Fruit fly (Drosophila melanogaster) whole organism, embryonic: ENCODE data around the gene CG10809.

Experiments
- ATbp ChIP-seq: fragments of 200-800 bp; sonication (Bioruptor generic); optimal IDR thresholded peaks from 2 replicates; lab custom pipeline; 2017; ENCODE audit warnings: missing biosample characterization, mild to moderate bottlenecking, missing genetic modification characterization, missing genetic modification reagents
- Atf6 ChIP-seq: fragments of 200-800 bp; sonication (Bioruptor generic); IDR thresholded peaks from 2 replicates; pipeline ENCODE4 v1.3.6; 2022; ENCODE audit warnings: missing biosample characterization, missing genetic modification characterization
- CG1024 ChIP-seq: fragments of 200-800 bp; sonication (Bioruptor generic); IDR thresholded peaks from 2 replicates; pipeline ENCODE4 v1.3.6; 2022; ENCODE audit warnings: missing biosample characterization, missing genetic modification characterization
- CG10267 ChIP-seq: fragments of 200-800 bp; sonication (Bioruptor generic); optimal IDR thresholded peaks from 2 replicates; lab custom pipeline; 2018; ENCODE audit warnings: missing biosample characterization, mild to moderate bottlenecking, missing genetic modification characterization, moderate library complexity
- CG10543 ChIP-seq: fragments of 200-800 bp; sonication (Bioruptor generic); optimal IDR thresholded peaks from 3 replicates; lab custom pipeline; 2017; ENCODE audit warnings: missing biosample characterization, mild to moderate bottlenecking, missing genetic modification characterization, moderate library complexity
- CG1602 ChIP-seq: fragments of 200-800 bp; sonication (Bioruptor generic); optimal IDR thresholded peaks from 3 replicates; lab custom pipeline; 2016; ENCODE audit warnings: missing biosample characterization, missing genetic modification characterization
- CG16815 ChIP-seq: fragments of 200-800 bp; sonication (Bioruptor generic); optimal IDR thresholded peaks from 3 replicates; lab custom pipeline; 2017; ENCODE audit warnings: missing biosample characterization, mild to moderate bottlenecking, missing genetic modification characterization
- CG1792 ChIP-seq: fragments of 200-800 bp; sonication (Bioruptor generic); optimal IDR thresholded peaks from 2 replicates; lab custom pipeline; 2016; ENCODE audit warnings: missing biosample characterization, missing genetic modification characterization
- CG2120 ChIP-seq: fragments of 200-800 bp; sonication (Bioruptor generic); optimal IDR thresholded peaks from 3 replicates; lab custom pipeline; 2016; ENCODE audit warnings: missing biosample characterization, missing genetic modification characterization
- CG4328 ChIP-seq: fragments of 200-800 bp; sonication (Bioruptor generic); optimal IDR thresholded peaks from 3 replicates; lab custom pipeline; 2017; ENCODE audit warnings: missing biosample characterization, missing genetic modification reagents, missing genetic modification characterization
- CG4404 ChIP-seq: fragments of 200-800 bp; sonication (Bioruptor generic); IDR thresholded peaks from 2 replicates; pipeline ENCODE4 v1.3.6; 2022; ENCODE audit warnings: missing biosample characterization, missing genetic modification characterization
- CG6254 ChIP-seq: fragments of 200-800 bp; sonication (Bioruptor generic); optimal IDR thresholded peaks from 3 replicates; lab custom pipeline; 2017; ENCODE audit warnings: mild to moderate bottlenecking, missing biosample characterization, missing genetic modification reagents, missing genetic modification characterization
- CG7271 ChIP-seq: fragments of 200-800 bp; sonication (Bioruptor generic); optimal IDR thresholded peaks from 2 replicates; lab custom pipeline; 2018; ENCODE audit warnings: missing biosample characterization, mild to moderate bottlenecking, missing genetic modification characterization, moderate library complexity
- CG7556 ChIP-seq: fragments of 200-800 bp; sonication (Bioruptor generic); optimal IDR thresholded peaks from 2 replicates; lab custom pipeline; 2017; ENCODE audit warnings: missing biosample characterization, mild to moderate bottlenecking, missing genetic modification characterization
- CG7963 ChIP-seq: fragments of 200-800 bp; sonication (Bioruptor generic); IDR thresholded peaks from 3 replicates; pipeline ENCODE4 v1.3.6; 2022; ENCODE audit warnings: missing biosample characterization, missing genetic modification characterization; ENCODE audit not compliant: partially characterized antibody
- CG7987 ChIP-seq: fragments of 200-800 bp; sonication (Bioruptor generic); optimal IDR thresholded peaks from 2 replicates; lab custom pipeline; 2018; ENCODE audit warnings: missing biosample characterization, mild to moderate bottlenecking, missing genetic modification characterization, moderate library complexity
- CG8290 ChIP-seq, 3 experiments: fragments of 200-800 bp; sonication (Bioruptor generic); optimal IDR thresholded peaks; 2 replicates each; lab custom pipeline; 2016 to 2019; ENCODE audit warnings: missing biosample characterization in 3 of 3, missing genetic modification characterization in 3 of 3, mild to moderate bottlenecking in 2 of 3, moderate library complexity in 1 of 3
- CG9609 ChIP-seq: fragments of 200-800 bp; sonication (Bioruptor generic); optimal IDR thresholded peaks from 3 replicates; lab custom pipeline; 2016; ENCODE audit warnings: missing biosample characterization, missing genetic modification characterization
- CG9727 ChIP-seq: fragments of 200-800 bp; sonication (Bioruptor generic); optimal IDR thresholded peaks from 3 replicates; lab custom pipeline; 2017; ENCODE audit warnings: missing biosample characterization, mild to moderate bottlenecking, missing genetic modification characterization
- Dip3 ChIP-seq: fragments of 200-800 bp; sonication (Bioruptor generic); optimal IDR thresholded peaks from 3 replicates; lab custom pipeline; 2016; ENCODE audit warnings: missing biosample characterization, missing genetic modification characterization
- E2f1 ChIP-seq: fragments of 200-800 bp; sonication (Bioruptor generic); IDR thresholded peaks from 2 replicates; pipeline ENCODE4 v1.3.6; 2022; ENCODE audit warnings: missing biosample characterization, missing genetic modification characterization
- Elba2 ChIP-seq: fragments of 200-800 bp; sonication (Bioruptor generic); optimal IDR thresholded peaks from 3 replicates; lab custom pipeline; 2016; ENCODE audit warnings: missing biosample characterization, missing genetic modification characterization
- Ets65A ChIP-seq: fragments of 200-800 bp; sonication (Bioruptor generic); peaks from one replicate; lab custom pipeline; 2016; ENCODE audit warnings: missing biosample characterization, missing genetic modification characterization
- Fer1 ChIP-seq: fragments of 200-800 bp; sonication (Bioruptor generic); optimal IDR thresholded peaks from 2 replicates; lab custom pipeline; 2017; ENCODE audit warnings: missing biosample characterization, mild to moderate bottlenecking, missing genetic modification characterization
- HmgZ ChIP-seq: fragments of 200-800 bp; sonication (Bioruptor generic); optimal IDR thresholded peaks from 2 replicates; lab custom pipeline; 2018; ENCODE audit warnings: missing biosample characterization, mild to moderate bottlenecking, missing genetic modification characterization
- MBD-R2 ChIP-seq: fragments of 200-800 bp; sonication (Bioruptor generic); IDR thresholded peaks from 2 replicates; pipeline ENCODE4 v1.3.6; 2022; ENCODE audit warnings: missing biosample characterization, missing genetic modification characterization
- MTF-1 ChIP-seq: fragments of 200-800 bp; sonication (Bioruptor generic); optimal IDR thresholded peaks from 2 replicates; lab custom pipeline; 2018; ENCODE audit warnings: missing biosample characterization, mild to moderate bottlenecking, missing genetic modification characterization, borderline replicate concordance
- Rfx ChIP-seq: fragments of 200-800 bp; sonication (Bioruptor generic); IDR thresholded peaks from 2 replicates; pipeline ENCODE4 v1.3.6; 2022; ENCODE audit warnings: missing biosample characterization, missing genetic modification characterization
- Scr ChIP-seq: fragments of 200-800 bp; sonication (Bioruptor generic); IDR thresholded peaks from 2 replicates; pipeline ENCODE4 v1.3.6; 2022; ENCODE audit warnings: missing biosample characterization, missing genetic modification characterization; ENCODE audit not compliant: partially characterized antibody
- Side ChIP-seq: fragments of 200-800 bp; sonication (Bioruptor generic); optimal IDR thresholded peaks from 2 replicates; lab custom pipeline; 2016; ENCODE audit warnings: missing biosample characterization, missing genetic modification characterization
- Sin3A ChIP-seq: fragments of >200 bp; optimal IDR thresholded peaks from 2 replicates; lab custom pipeline; 2018
- Spps ChIP-seq: fragments of 200-800 bp; sonication (Bioruptor generic); optimal IDR thresholded peaks from 2 replicates; lab custom pipeline; 2018; ENCODE audit warnings: missing biosample characterization, mild to moderate bottlenecking, missing genetic modification characterization
- amos ChIP-seq: fragments of 200-800 bp; sonication (Bioruptor generic); IDR thresholded peaks from 2 replicates; pipeline ENCODE4 v1.3.6; 2022; ENCODE audit warnings: missing biosample characterization, missing genetic modification characterization; ENCODE audit not compliant: partially characterized antibody
- dan ChIP-seq: fragments of 200-800 bp; sonication (Bioruptor generic); IDR thresholded peaks from 2 replicates; pipeline ENCODE4 v1.3.6; 2022; ENCODE audit warnings: missing biosample characterization, missing genetic modification characterization
- dmrt11E ChIP-seq: fragments of 200-800 bp; sonication (Bioruptor generic); optimal IDR thresholded peaks from 3 replicates; lab custom pipeline; 2018; ENCODE audit warnings: missing biosample characterization, mild to moderate bottlenecking, missing genetic modification characterization, moderate library complexity
- dysf ChIP-seq: fragments of 200-800 bp; sonication (Bioruptor generic); IDR thresholded peaks from 3 replicates; pipeline ENCODE4 v1.3.6; 2022; ENCODE audit warnings: missing biosample characterization, missing genetic modification characterization
- eve ChIP-seq, 2 experiments: fragments of >200 bp; optimal IDR thresholded peaks; 2 replicates each; lab custom pipeline; 2017; ENCODE audit warnings: missing biosample characterization in 2 of 2, missing genetic modification characterization in 2 of 2
- gcm2 ChIP-seq: fragments of 200-800 bp; sonication (Bioruptor generic); optimal IDR thresholded peaks from 2 replicates; lab custom pipeline; 2016; ENCODE audit warnings: missing biosample characterization, missing genetic modification characterization
- gem ChIP-seq: fragments of 200-800 bp; sonication (Bioruptor generic); optimal IDR thresholded peaks from 2 replicates; lab custom pipeline; 2019; ENCODE audit warnings: missing biosample characterization, mild to moderate bottlenecking, missing genetic modification characterization, moderate library complexity
- grau ChIP-seq: fragments of 200-800 bp; optimal IDR thresholded peaks from 3 replicates; lab custom pipeline; 2019; ENCODE audit warnings: missing biosample characterization, mild to moderate bottlenecking, missing genetic modification characterization, moderate library complexity
- gt ChIP-seq: fragments of 200-800 bp; sonication (Bioruptor generic); IDR thresholded peaks from 2 replicates; pipeline ENCODE4 v1.3.6; 2022; ENCODE audit warnings: missing biosample characterization, missing genetic modification characterization
- h ChIP-seq: fragments of >200 bp; optimal IDR thresholded peaks from 2 replicates; lab custom pipeline; 2017
- jigr1 ChIP-seq: fragments of 200-800 bp; sonication (Bioruptor generic); IDR thresholded peaks from 3 replicates; pipeline ENCODE4 v1.3.6; 2022; ENCODE audit warnings: missing biosample characterization, missing genetic modification characterization
- kay ChIP-seq: fragments of 200-800 bp; sonication (Bioruptor generic); optimal IDR thresholded peaks from 2 replicates; lab custom pipeline; 2016; ENCODE audit warnings: missing biosample characterization, missing genetic modification characterization
- knrl ChIP-seq: fragments of 200-800 bp; sonication (Bioruptor generic); IDR thresholded peaks from 3 replicates; pipeline ENCODE4 v1.3.6; 2022; ENCODE audit warnings: missing biosample characterization, missing genetic modification characterization; ENCODE audit not compliant: partially characterized antibody
- p53 ChIP-seq: fragments of 200-800 bp; sonication (Bioruptor generic); optimal IDR thresholded peaks from 2 replicates; lab custom pipeline; 2016; ENCODE audit warnings: missing biosample characterization, missing genetic modification characterization
- pb ChIP-seq: fragments of 200-800 bp; sonication (Bioruptor generic); optimal IDR thresholded peaks from 3 replicates; lab custom pipeline; 2016; ENCODE audit warnings: missing biosample characterization, missing genetic modification characterization
- pnt ChIP-seq: fragments of 200-800 bp; sonication (Bioruptor generic); optimal IDR thresholded peaks from 3 replicates; lab custom pipeline; 2016; ENCODE audit warnings: missing biosample characterization, missing genetic modification characterization
- sim ChIP-seq: fragments of 200-800 bp; sonication (Bioruptor generic); IDR thresholded peaks from 2 replicates; pipeline ENCODE4 v1.3.6; 2022; ENCODE audit warnings: missing biosample characterization, missing genetic modification characterization
- so ChIP-seq: fragments of 200-800 bp; sonication (Bioruptor generic); IDR thresholded peaks from 3 replicates; pipeline ENCODE4 v1.3.6; 2022; ENCODE audit warnings: missing biosample characterization, missing genetic modification characterization
- stwl ChIP-seq: fragments of 200-800 bp; sonication (Bioruptor generic); optimal IDR thresholded peaks from 3 replicates; lab custom pipeline; 2018; ENCODE audit warnings: missing biosample characterization, mild to moderate bottlenecking, missing genetic modification characterization, moderate library complexity
- ttk ChIP-seq: fragments of 200-800 bp; sonication (Bioruptor generic); IDR thresholded peaks from 2 replicates; pipeline ENCODE4 v2.1.2; 2022; ENCODE audit warnings: missing biosample characterization, missing genetic modification characterization
- vnd ChIP-seq: fragments of 200-800 bp; sonication (Bioruptor generic); IDR thresholded peaks from 3 replicates; pipeline ENCODE4 v1.3.6; 2022; ENCODE audit warnings: missing biosample characterization, missing genetic modification characterization; ENCODE audit not compliant: partially characterized antibody

CG10809 gene

dm6 chr3L:9898355-9898754, 38.7 kb upstream of the CG10809 start, which contains the start of the genes CG6707 and CG46387 (continued):
- no peak for TF ChIP-seq eve (GFP tag; optimal IDR thresholded peaks at IDR 0.05; lab: Kevin White, UChicago)
- no peak for TF ChIP-seq CG4328
- no peak for TF ChIP-seq dan (GFP tag; lab: Robert Waterston, UW)
- TF ChIP-seq ATbp (GFP tag; lab: Kevin White, UChicago): no peak
- TF ChIP-seq p53: peak; percentile 2
- TF ChIP-seq Atf6 (GFP tag; lab: Robert Waterston, UW): no peak
- no peak for TF ChIP-seq h (lab: Kevin White, UChicago)
- TF ChIP-seq Dip3 (GFP tag; lab: Kevin White, UChicago): no peak
- TF ChIP-seq CG9727: no peak
- TF ChIP-seq MBD-R2 (GFP tag; lab: Robert Waterston, UW): peak; percentile 79
- TF ChIP-seq grau (tag; lab: Kevin White, UChicago): peak; percentile 3
- no peak for TF ChIP-seq vnd (GFP tag; lab: Robert Waterston, UW)
- TF ChIP-seq Sin3A: peak; percentile 47
- peak; percentile 55 for TF ChIP-seq CG2120 (GFP tag; lab: Kevin White, UChicago)
- no peak for TF ChIP-seq CG1602
- TF ChIP-seq amos: peak; percentile 59
- no peak for TF ChIP-seq pnt (GFP tag; lab: Kevin White, UChicago)
- TF ChIP-seq jigr1 (GFP tag; lab: Robert Waterston, UW): no peak
- TF ChIP-seq Scr (GFP tag; lab: Robert Waterston, UW): peak; percentile 26; the same call in 1 of the 2 replicates
- TF ChIP-seq knrl (GFP tag; lab: Robert Waterston, UW): peak; percentile 54
- TF ChIP-seq Spps (tag; lab: Kevin White, UChicago): no peak
- no peak for TF ChIP-seq Ets65A
- TF ChIP-seq gcm2 (GFP tag; lab: Kevin White, UChicago): no peak
- TF ChIP-seq Side (GFP tag; lab: Kevin White, UChicago): no peak
- TF ChIP-seq Rfx (GFP tag; lab: Robert Waterston, UW): peak; percentile 44
- TF ChIP-seq CG10267: no peak
- TF ChIP-seq CG16815 (GFP tag; lab: Kevin White, UChicago): no peak
- no peak for TF ChIP-seq dysf (GFP tag; lab: Robert Waterston, UW)
- no peak for TF ChIP-seq sim (GFP tag; lab: Robert Waterston, UW)
- TF ChIP-seq Fer1 (GFP tag; lab: Kevin White, UChicago): no peak
- no peak for TF ChIP-seq CG7271
- TF ChIP-seq CG8290 (GFP tag; optimal IDR thresholded peaks at IDR 0.05; lab: Kevin White, UChicago): no peak
- TF ChIP-seq CG8290 (tag; optimal IDR thresholded peaks at IDR 0.05; lab: Kevin White, UChicago): peak in 1 of 2 experiments; percentile 65
- peak; percentile 76 for TF ChIP-seq stwl (tag; lab: Kevin White, UChicago)

- TF ChIP-seq HmgZ (tag; lab: Kevin White, UChicago) (no peak), so (no peak), gem (peak; percentile 34), CG10543 (no peak), gt (GFP tag; lab: Robert Waterston, UW) (no peak), kay (GFP tag; lab: Kevin White, UChicago) (peak; percentile 7), ttk (GFP tag; lab: Robert Waterston, UW) (no peak), E2f1 (GFP tag; lab: Robert Waterston, UW) (no peak), CG1792 (GFP tag; lab: Kevin White, UChicago) (no peak), CG4404 (no peak), CG6254 (GFP tag; lab: Kevin White, UChicago) (no peak), pb (GFP tag; lab: Kevin White, UChicago) (no peak), dmrt11E (no peak), CG7963 (GFP tag; lab: Robert Waterston, UW) (no peak), MTF-1 (GFP tag; lab: Kevin White, UChicago) (no peak), CG9609 (GFP tag; lab: Kevin White, UChicago) (no peak), CG7987 (GFP tag; lab: Kevin White, UChicago) (no peak), CG7556 (GFP tag; lab: Kevin White, UChicago) (no peak), CG1024 (no peak), Elba2 (GFP tag; lab: Kevin White, UChicago) (peak; percentile 18)
These were observed 37.6 kb upstream of the CG10809 start for dm6 chr3L:9897164-9897783.
